Fruit fly (Drosophila melanogaster) whole organism: ENCODE measurements around the gene PMP34.

ENCODE experiments used
- CG8478 ChIP-seq: fragments of >200 bp; optimal IDR thresholded peaks from 2 replicates; lab custom pipeline; 2018; ENCODE audit warnings: inconsistent platforms
- Dll ChIP-seq: fragments of >200 bp; optimal IDR thresholded peaks from 2 replicates; lab custom pipeline; 2017
- EcR ChIP-seq, 2 experiments: fragments of >200 bp; optimal IDR thresholded peaks; 2 replicates each; lab custom pipeline; 2017; ENCODE audit warnings: missing biosample characterization in 2 of 2, missing genetic modification characterization in 2 of 2, missing genetic modification reagents in 2 of 2
- pan ChIP-seq: fragments of >200 bp; optimal IDR thresholded peaks from 2 replicates; lab custom pipeline; 2017
- psq ChIP-seq: fragments of >200 bp; optimal IDR thresholded peaks from 2 replicates; lab custom pipeline; 2017
- usp ChIP-seq: fragments of >200 bp; optimal IDR thresholded peaks from 2 replicates; lab custom pipeline; 2017; ENCODE audit warnings: missing biosample characterization, missing genetic modification characterization, mixed read lengths

PMP34 gene

DNA sequence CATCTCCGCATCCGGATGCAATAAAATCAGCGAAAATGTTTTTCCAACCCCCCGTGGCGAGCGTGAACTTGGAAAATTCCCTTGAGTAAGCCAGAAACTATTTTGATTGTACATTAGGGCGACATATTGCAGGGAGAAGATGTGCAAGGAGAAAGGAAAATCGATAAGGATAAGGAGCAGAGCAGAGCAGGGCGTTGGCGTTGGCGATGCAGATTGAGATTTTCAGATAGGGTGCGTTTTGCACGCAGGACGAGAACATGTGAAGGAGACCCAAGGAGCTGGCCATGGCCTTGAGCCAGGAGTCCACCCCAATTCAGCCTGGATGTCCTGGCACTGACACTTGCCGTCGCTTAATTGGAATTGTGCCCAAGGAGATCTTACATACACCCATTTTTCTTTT, 38.4 kb downstream of the PMP34 start:
- TF ChIP-seq pan (lab: Kevin White, UChicago) (no peak), usp (GFP tag; lab: Kevin White, UChicago) (no peak), Dll (lab: Kevin White, UChicago) (no peak), EcR (GFP tag; optimal IDR thresholded peaks at IDR 0.05; lab: Kevin White, UChicago) (no peak), CG8478 (no peak)

DNA sequence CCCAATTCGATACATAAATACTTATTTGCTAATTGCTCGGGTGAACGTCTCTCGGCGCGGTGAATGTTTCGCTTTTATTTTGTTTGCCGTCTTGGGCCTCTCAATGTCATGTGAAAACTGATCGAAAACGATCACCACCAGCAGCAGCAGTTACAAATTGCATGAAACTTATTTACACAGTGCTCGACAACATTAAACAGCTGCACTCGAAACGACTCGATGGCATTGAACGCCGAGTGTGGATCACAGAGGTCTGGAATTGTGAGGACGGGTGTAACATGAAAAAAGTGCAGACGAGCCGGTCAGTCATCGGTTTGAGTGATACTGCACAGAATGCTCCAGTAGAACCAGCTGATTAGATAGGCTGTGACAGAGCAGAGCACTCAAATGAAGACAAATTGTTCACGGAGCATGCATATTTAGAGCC, 39.2 kb downstream of the PMP34 start:
- TF ChIP-seq pan (lab: Kevin White, UChicago) (no peak), EcR (GFP tag; optimal IDR thresholded peaks at IDR 0.05; lab: Kevin White, UChicago) (no peak), Dll (lab: Kevin White, UChicago) (no peak), psq (no peak), usp (GFP tag; lab: Kevin White, UChicago) (no peak), CG8478 (no peak)

DNA sequence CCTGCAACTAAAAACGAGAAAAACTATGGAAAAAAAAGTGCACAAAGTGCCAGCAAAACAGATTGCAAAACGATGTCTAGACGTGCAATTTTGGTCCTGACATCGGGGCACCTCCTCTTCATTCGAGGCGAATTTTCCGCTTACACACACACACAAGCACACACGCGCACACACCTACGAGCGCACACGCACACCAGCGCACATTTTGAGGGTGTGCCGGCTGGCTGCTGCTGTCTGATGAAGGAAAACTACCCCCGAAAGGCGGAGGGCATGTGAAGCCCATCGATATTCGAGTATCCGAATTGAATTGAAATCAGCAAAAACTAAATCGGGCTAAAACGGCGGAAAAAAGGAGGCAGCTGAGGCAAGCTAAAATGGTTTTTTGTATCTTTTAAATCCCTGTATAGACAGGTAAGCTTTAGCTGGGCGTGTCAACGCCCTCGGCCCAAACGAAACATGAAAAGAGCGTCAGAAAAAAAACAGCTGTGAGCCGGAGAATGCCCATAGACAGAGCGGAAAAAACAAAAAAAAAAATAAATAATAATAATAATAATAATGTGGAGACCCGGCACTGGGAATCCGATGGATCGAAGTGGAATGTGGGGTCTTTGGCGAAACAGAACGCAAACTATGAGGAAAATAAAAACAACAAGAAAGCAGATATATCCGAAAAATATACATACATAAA, 41.3 kb downstream of the PMP34 start:
- no peak for TF ChIP-seq Dll (lab: Kevin White, UChicago)
- no peak for TF ChIP-seq pan (lab: Kevin White, UChicago)
- no peak for TF ChIP-seq EcR (GFP tag; optimal IDR thresholded peaks at IDR 0.05; lab: Kevin White, UChicago)
- TF ChIP-seq psq, result no peak
- no peak for TF ChIP-seq usp (GFP tag; lab: Kevin White, UChicago)
- TF ChIP-seq CG8478, result no peak

DNA sequence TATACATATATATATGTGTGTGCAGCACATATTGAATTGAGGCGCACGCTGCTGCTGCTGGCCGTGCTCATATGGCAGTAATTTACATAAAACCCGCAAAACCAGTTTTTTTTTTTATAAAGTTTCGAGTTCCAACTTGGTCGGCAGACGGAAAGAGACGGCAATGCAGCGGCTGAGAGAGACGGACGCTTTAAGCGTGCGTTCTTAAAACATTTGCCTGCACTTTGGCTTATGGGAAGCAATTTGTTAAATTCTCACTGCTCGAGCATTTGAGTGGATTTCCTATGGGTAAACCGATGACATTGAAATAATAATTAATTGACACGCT, 41.8 kb downstream of the PMP34 start:
- TF ChIP-seq Dll (lab: Kevin White, UChicago) (no peak), psq (no peak), EcR (GFP tag; optimal IDR thresholded peaks at IDR 0.05; lab: Kevin White, UChicago) (no peak), usp (GFP tag; lab: Kevin White, UChicago) (no peak), CG8478 (no peak), pan (lab: Kevin White, UChicago) (no peak)

DNA sequence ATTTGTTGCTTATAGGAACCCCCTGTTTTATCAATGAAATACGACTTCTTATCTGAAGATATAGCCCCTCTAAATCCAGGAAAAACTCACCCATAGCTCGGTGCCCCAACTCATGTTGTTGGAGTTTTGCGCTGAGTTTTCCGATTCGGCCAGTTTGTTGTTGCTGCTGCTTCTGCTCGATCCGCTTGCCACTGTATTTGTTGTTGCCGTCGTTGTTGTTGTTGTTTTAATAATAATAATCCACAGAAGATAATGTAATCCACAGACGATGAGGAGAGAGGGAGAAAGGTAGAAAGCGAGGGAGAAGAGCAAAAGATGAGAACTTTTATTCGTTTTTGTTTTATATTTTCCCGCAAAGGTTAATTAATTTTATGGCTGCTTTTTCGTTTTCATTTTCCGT, 44.4 kb downstream of the PMP34 start:
- TF ChIP-seq EcR (GFP tag; optimal IDR thresholded peaks at IDR 0.05; lab: Kevin White, UChicago), result no peak

DNA sequence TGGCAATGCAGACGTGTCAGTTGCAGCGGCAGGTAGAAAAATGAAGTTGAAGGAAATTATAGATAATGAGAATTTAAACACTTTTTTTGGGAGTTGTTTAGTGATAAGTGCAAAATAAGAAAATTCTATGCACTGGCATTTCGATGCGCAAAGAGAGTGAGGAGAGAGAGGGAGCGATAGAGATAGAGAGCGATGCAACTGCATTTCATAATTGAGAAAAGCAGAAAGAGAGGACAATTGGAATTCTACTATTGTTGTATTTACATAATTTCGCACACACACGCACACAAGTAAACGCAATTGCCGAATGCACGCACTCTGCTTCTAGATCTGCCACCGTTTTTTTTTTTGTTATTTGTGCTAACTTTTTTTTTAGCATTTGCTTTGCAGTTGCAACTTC, 44.9 kb downstream of the PMP34 start:
- TF ChIP-seq CG8478, result no peak
- no peak for TF ChIP-seq psq
- TF ChIP-seq usp (GFP tag; lab: Kevin White, UChicago), result no peak
- no peak for TF ChIP-seq Dll (lab: Kevin White, UChicago)
- TF ChIP-seq EcR (GFP tag; optimal IDR thresholded peaks at IDR 0.05; lab: Kevin White, UChicago), result no peak
- no peak for TF ChIP-seq pan (lab: Kevin White, UChicago)

DNA sequence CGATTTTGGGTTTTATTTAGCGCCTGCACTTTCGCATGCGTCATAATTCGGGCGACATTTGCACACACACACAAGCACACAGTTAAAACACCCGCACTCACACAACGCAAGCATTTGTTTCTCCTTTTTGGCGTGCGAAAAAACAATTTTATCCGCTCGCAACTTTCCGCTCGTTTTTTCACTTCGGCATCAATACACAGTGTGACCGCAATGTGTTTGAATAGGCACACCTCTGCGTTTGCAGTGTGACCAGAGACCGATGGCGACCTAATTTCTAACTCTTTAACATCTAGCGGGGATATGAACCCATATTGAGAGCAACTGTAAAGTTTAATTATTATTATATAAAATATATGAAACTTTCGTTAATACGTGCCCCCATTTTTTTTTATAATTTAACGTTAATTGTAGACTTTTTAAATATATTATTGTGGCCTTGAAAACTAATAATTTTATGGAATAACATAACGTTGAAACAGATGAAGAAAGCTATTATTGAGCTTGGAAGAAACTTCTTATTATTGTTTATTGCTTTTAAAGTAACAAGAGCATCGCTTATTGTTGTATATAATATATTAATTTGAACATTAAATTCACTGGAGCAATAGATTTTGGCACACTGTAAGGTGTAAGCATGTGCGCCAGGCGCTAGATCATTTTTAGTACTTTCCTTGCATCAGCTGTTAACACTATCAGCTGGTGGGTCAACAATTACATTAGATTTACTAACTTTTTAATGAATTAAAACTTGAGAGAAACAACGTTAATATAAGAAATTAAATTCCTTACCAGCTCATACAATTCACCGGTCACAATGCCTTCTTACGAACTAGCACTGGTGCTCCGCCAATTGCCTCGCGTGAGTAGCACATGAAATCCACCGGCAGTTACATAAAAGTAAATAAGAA, 45.6 kb downstream of the PMP34 start, which contains the start of the genes Cip4 and mRpS6:
Gene Cip4 (minus strand): TSS at position 216 of the 908 bp plus-strand sequence.
Gene mRpS6 (plus strand): TSS at position 664 of the 908 bp plus-strand sequence.
- TF ChIP-seq CG8478 (no peak), psq (no peak), usp (GFP tag; lab: Kevin White, UChicago) (no peak), pan (lab: Kevin White, UChicago) (no peak), EcR (GFP tag; optimal IDR thresholded peaks at IDR 0.05; lab: Kevin White, UChicago) (no peak), Dll (lab: Kevin White, UChicago) (no peak)

DNA sequence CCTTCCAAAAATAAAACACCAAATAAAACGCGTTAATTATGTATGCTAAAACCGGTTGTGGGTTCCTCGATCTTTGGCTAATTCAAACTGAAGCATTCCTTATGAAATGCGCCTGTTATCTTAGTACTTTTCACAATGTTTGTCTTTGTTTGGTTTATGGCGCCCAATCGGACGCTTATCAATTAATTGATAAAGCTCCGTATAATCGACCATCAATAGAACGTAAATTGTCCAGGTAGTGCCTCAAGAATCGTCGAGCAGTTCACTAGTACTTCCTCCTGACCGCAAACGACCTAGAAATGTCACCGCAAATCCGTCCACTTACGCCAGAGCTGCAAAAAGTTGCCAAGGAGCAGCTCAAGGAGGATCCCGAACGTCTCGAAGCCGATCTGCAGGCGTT, 46.6 kb downstream of the PMP34 start, which contains the start of gene CG33514:
Gene CG33514 (plus strand): TSS at position 238 of the 400 bp plus-strand sequence.
- no peak for TF ChIP-seq EcR (GFP tag; optimal IDR thresholded peaks at IDR 0.05; lab: Kevin White, UChicago)
- no peak for TF ChIP-seq pan (lab: Kevin White, UChicago)

DNA sequence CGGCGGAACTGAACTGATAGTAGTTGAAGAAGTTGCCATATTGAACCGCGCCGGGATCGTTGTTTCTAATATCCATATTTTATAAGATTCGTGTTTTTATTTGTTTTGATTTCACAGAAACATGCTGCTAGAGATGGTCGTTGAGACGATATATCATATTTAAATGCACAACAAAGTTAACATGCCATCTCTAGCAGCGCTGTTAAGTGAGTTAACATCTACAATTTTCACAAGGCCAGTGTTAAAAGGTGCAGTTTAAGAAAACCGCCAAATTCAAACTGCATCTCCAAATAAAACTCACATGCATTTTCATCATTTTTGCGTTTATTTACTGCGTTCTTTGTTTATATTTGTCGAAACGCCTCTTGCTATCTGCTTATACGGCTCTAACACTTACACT, 48.8 kb downstream of the PMP34 start, which contains the start of gene CG11342:
Gene CG11342 (minus strand): TSS at position 120 of the 400 bp plus-strand sequence.
- TF ChIP-seq usp (GFP tag; lab: Kevin White, UChicago) (no peak), Dll (lab: Kevin White, UChicago) (no peak), pan (lab: Kevin White, UChicago) (no peak), psq (no peak), CG8478 (no peak), EcR (GFP tag; optimal IDR thresholded peaks at IDR 0.05; lab: Kevin White, UChicago) (no peak)
